Worm (Caenorhabditis elegans) whole organism, early embryonic: Measurements from ENCODE around the gene eif-2Bepsilon.

Experiments used
- B0310.2 ChIP-seq: sonication (generic microtip); optimal IDR thresholded peaks from 2 replicates; lab custom pipeline; 2016; ENCODE audit warnings: mild to moderate bottlenecking, missing genetic modification characterization, missing compliant biosample characterization
- F13C5.2 ChIP-seq: sonication (generic microtip); optimal IDR thresholded peaks from 2 replicates; lab custom pipeline; 2017; ENCODE audit warnings: mild to moderate bottlenecking, missing genetic modification characterization, inconsistent platforms, missing compliant biosample characterization
- aly-1 ChIP-seq: sonication (generic microtip); optimal IDR thresholded peaks from 2 replicates; lab custom pipeline; 2016; ENCODE audit warnings: missing genetic modification characterization, missing compliant biosample characterization
- ama-1 ChIP-seq: fragments of 150-350 bp; optimal IDR thresholded peaks from 2 replicates; lab custom pipeline; 2014
- ceh-13 ChIP-seq: fragments of 200-800 bp; sonication (Bioruptor generic); optimal IDR thresholded peaks from 2 replicates; lab custom pipeline; 2018; ENCODE audit warnings: mild to moderate bottlenecking, missing genetic modification characterization, missing compliant biosample characterization
- ceh-36 ChIP-seq: sonication (generic microtip); optimal IDR thresholded peaks from 2 replicates; lab custom pipeline; 2016; ENCODE audit warnings: missing genetic modification characterization, inconsistent platforms, missing compliant biosample characterization
- ets-7 ChIP-seq: sonication (generic microtip); optimal IDR thresholded peaks from 2 replicates; lab custom pipeline; 2016; ENCODE audit warnings: missing genotype, missing genetic modification characterization, missing compliant biosample characterization
- flt-1 ChIP-seq: fragments of 200-800 bp; sonication (Bioruptor generic); IDR thresholded peaks from 2 replicates; pipeline ENCODE4 v1.3.6; 2022; ENCODE audit warnings: missing genetic modification characterization, missing compliant biosample characterization
- hmbx-1 ChIP-seq: sonication (generic microtip); optimal IDR thresholded peaks from 2 replicates; lab custom pipeline; 2016; ENCODE audit warnings: mild to moderate bottlenecking, missing genetic modification characterization, missing compliant biosample characterization
- hmg-4 ChIP-seq: fragments of 200-800 bp; sonication (Bioruptor generic); optimal IDR thresholded peaks from 2 replicates; lab custom pipeline; 2018; ENCODE audit warnings: mild to moderate bottlenecking, missing genetic modification characterization, missing compliant biosample characterization
- hnd-1 ChIP-seq: sonication (generic microtip); optimal IDR thresholded peaks from 2 replicates; lab custom pipeline; 2016; ENCODE audit warnings: missing genetic modification characterization, missing compliant biosample characterization
- pes-1 ChIP-seq: fragments of 200-800 bp; sonication (Bioruptor generic); IDR thresholded peaks from 2 replicates; pipeline ENCODE4 v1.3.6; 2022; ENCODE audit warnings: missing genetic modification reagents, missing genetic modification characterization, missing compliant biosample characterization
- scrt-1 ChIP-seq: fragments of 200-800 bp; sonication (Bioruptor generic); IDR thresholded peaks from 2 replicates; pipeline ENCODE4 v1.3.6; 2022; ENCODE audit warnings: missing genetic modification characterization, missing compliant biosample characterization
- sea-1 ChIP-seq: fragments of 200-800 bp; sonication (Bioruptor generic); conservative IDR thresholded peaks from 2 replicates; pipeline ENCODE4 v1.3.6; 2022; ENCODE audit warnings: missing genetic modification characterization, missing compliant biosample characterization
- tbx-11 ChIP-seq: fragments of 200-800 bp; sonication (Bioruptor generic); IDR thresholded peaks from 2 replicates; pipeline ENCODE4 v1.3.6; 2022; ENCODE audit warnings: missing genetic modification characterization, missing compliant biosample characterization
- tbx-37 ChIP-seq: fragments of 200-800 bp; sonication (Bioruptor generic); conservative IDR thresholded peaks from 2 replicates; pipeline ENCODE4 v1.3.6; 2022; ENCODE audit warnings: missing genetic modification reagents, missing genetic modification characterization, missing compliant biosample characterization
- tra-4 ChIP-seq: sonication (generic microtip); optimal IDR thresholded peaks from 2 replicates; lab custom pipeline; 2017; ENCODE audit warnings: missing genetic modification characterization, missing compliant biosample characterization

Gene eif-2Bepsilon

ce11 chrII:8691344-8691960, 29.8 kb downstream of the eif-2Bepsilon start, which contains the start of gene C34C6.3:
C34C6.3 (plus strand) TSS chrII:8691910.
- no peak for TF ChIP-seq B0310.2 (tag; lab: Kevin White, UChicago)
- no peak for TF ChIP-seq F13C5.2 (tag; lab: Kevin White, UChicago)
- no peak for TF ChIP-seq ets-7
- TF ChIP-seq tra-4 (tag; lab: Kevin White, UChicago), result no peak
- no peak for TF ChIP-seq aly-1
- TF ChIP-seq tbx-37 (GFP tag; lab: Robert Waterston, UW), result no peak
- TF ChIP-seq hmbx-1 (tag; lab: Kevin White, UChicago), result no peak
- no peak for TF ChIP-seq tbx-11 (GFP tag; lab: Robert Waterston, UW)
- TF ChIP-seq ama-1, result no peak
- no peak for TF ChIP-seq flt-1

- TF ChIP-seq hmbx-1 (tag; lab: Kevin White, UChicago), result no peak
Observed at ce11 chrII:8695783-8696182, 34.1 kb downstream of the eif-2Bepsilon start, which contains the start of gene C34C6.10. C34C6.10 (minus strand) TSS chrII:8695883.

DNA sequence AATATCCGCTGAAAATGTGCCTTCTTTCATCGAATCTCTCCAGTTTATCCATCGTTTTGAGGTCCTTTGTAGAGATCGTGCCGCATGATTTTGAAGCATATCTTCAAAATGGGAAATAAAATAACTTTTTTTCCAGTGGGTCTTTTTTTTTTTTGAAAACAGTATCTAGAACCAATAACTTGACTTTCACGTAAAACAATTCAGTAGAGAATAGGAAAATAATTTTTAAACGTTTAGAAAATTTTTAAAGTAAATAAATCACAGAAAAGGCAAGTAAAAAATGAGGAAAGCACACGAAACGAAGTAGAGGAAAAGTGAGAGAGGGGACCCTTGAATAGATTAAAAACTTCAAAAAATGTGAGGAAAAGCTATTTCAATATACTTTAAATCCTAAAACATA, 37.2 kb downstream of the eif-2Bepsilon start, which contains the start of gene chdh-1:
Gene chdh-1, minus strand, starts transcription at position 101 of the 400 bp plus-strand sequence.
- TF ChIP-seq F13C5.2 (tag; lab: Kevin White, UChicago) (no peak), pes-1 (no peak), hnd-1 (no peak), ceh-13 (GFP tag; lab: Kevin White, UChicago) (no peak), tbx-37 (GFP tag; lab: Robert Waterston, UW) (no peak), tra-4 (tag; lab: Kevin White, UChicago) (no peak), scrt-1 (GFP tag; lab: Robert Waterston, UW) (no peak), B0310.2 (tag; lab: Kevin White, UChicago) (no peak), sea-1 (GFP tag; lab: Robert Waterston, UW) (no peak), ama-1 (no peak), hmbx-1 (tag; lab: Kevin White, UChicago) (no peak), ets-7 (no peak), aly-1 (no peak), flt-1 (no peak), tbx-11 (GFP tag; lab: Robert Waterston, UW) (no peak), hmg-4 (no peak)

DNA sequence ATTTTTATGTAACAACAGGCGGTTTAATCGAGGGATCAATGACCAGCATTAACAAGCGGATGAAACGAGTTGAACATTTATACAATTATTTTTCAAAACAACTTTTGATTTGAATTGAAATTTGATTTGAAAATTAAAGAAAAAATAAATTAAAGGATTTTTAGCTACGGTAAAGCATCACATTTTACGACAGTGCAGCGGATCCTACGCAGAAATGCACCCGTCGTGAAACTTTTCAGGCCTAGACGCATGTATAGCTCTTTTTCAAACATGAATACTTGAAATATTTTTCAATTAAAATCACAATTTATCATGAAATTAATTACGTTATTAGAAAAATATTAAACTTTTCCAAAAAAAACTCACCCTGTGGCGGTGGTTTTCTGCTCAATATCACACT, 39.4 kb downstream of the eif-2Bepsilon start:
- TF ChIP-seq ets-7, result no peak
- TF ChIP-seq aly-1, result no peak
- no peak for TF ChIP-seq flt-1
- no peak for TF ChIP-seq ceh-36 (tag; lab: Kevin White, UChicago)
- no peak for TF ChIP-seq tra-4 (tag; lab: Kevin White, UChicago)
- TF ChIP-seq hmg-4, result no peak
- TF ChIP-seq ama-1, result no peak
- TF ChIP-seq scrt-1 (GFP tag; lab: Robert Waterston, UW), result no peak
- no peak for TF ChIP-seq tbx-37 (GFP tag; lab: Robert Waterston, UW)
- no peak for TF ChIP-seq sea-1 (GFP tag; lab: Robert Waterston, UW)
- no peak for TF ChIP-seq B0310.2 (tag; lab: Kevin White, UChicago)
- no peak for TF ChIP-seq ceh-13 (GFP tag; lab: Kevin White, UChicago)
- no peak for TF ChIP-seq pes-1
- TF ChIP-seq hnd-1, result no peak
- no peak for TF ChIP-seq F13C5.2 (tag; lab: Kevin White, UChicago)
- no peak for TF ChIP-seq hmbx-1 (tag; lab: Kevin White, UChicago)
- no peak for TF ChIP-seq tbx-11 (GFP tag; lab: Robert Waterston, UW)

ce11 chrII:8701619-8702350, 40.1 kb downstream of the eif-2Bepsilon start, which contains the start of gene sphk-1:
sphk-1 (minus strand) TSS chrII:8701669.
- TF ChIP-seq flt-1, result no peak
- no peak for TF ChIP-seq B0310.2 (tag; lab: Kevin White, UChicago)
- no peak for TF ChIP-seq pes-1
- TF ChIP-seq scrt-1 (GFP tag; lab: Robert Waterston, UW), result no peak
- no peak for TF ChIP-seq tbx-11 (GFP tag; lab: Robert Waterston, UW)

DNA sequence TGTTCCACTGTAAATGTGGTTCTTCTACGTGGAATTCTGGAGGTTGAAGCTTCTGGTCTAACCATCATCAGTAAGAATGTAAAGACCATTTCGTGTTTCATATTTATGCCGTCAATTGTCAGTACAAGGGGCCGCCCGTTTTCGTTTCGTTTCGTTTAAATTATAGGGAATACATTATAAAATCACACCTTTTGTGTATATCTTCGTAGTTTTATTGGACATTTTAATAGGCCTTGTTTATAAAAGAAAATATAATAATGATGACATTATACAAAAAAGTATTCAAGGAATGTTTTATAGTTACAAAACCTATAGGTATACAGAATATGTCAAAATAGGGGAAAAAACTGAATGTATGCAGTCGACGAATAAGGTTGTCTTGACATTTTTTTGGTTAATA, 42.1 kb downstream of the eif-2Bepsilon start, which contains the start of gene ceh-7:
Gene ceh-7, minus strand, starts transcription at position 101 of the 400 bp plus-strand sequence.
- TF ChIP-seq tra-4 (tag; lab: Kevin White, UChicago) (no peak), scrt-1 (GFP tag; lab: Robert Waterston, UW) (no peak), pes-1 (no peak), sea-1 (GFP tag; lab: Robert Waterston, UW) (no peak), flt-1 (no peak), tbx-37 (GFP tag; lab: Robert Waterston, UW) (no peak), tbx-11 (GFP tag; lab: Robert Waterston, UW) (no peak), aly-1 (no peak), ets-7 (no peak), ama-1 (no peak), hnd-1 (no peak)

ce11 chrII:8704413-8704874, 42.8 kb downstream of the eif-2Bepsilon start, which contains the start of gene prx-5:
prx-5 (plus strand) TSS chrII:8704824.
- no peak for TF ChIP-seq B0310.2 (tag; lab: Kevin White, UChicago)
- no peak for TF ChIP-seq hnd-1
- no peak for TF ChIP-seq ama-1
- TF ChIP-seq flt-1, result no peak
- TF ChIP-seq ceh-36 (tag; lab: Kevin White, UChicago), result no peak
- TF ChIP-seq ceh-13 (GFP tag; lab: Kevin White, UChicago), result no peak
- TF ChIP-seq hmg-4, result no peak

DNA sequence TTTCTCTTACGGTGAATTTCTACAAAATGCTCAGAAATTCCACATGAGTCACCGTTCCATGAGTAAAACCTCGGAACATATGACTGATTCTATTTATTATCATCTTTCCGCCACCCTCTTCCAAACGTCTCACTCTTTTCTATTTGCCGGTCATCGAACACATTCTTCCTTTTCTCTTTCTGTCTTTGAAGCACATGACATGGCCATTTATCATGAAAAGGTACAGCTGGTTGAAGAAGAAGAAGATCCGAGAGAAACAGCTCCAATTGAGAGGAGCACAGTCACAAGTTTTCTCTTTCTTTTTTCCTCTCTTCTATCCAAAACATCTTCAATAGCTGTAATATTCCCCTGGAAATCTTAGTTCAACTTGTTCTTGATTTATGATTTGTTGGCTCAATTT, 45.4 kb downstream of the eif-2Bepsilon start, which contains the start of gene cup-16:
Gene cup-16, plus strand, starts transcription at position 132 of the 400 bp plus-strand sequence.
- TF ChIP-seq pes-1 (no peak), tbx-37 (GFP tag; lab: Robert Waterston, UW) (no peak), scrt-1 (GFP tag; lab: Robert Waterston, UW) (no peak), hnd-1 (no peak), sea-1 (GFP tag; lab: Robert Waterston, UW) (no peak), hmg-4 (no peak), tbx-11 (GFP tag; lab: Robert Waterston, UW) (no peak), ceh-36 (tag; lab: Kevin White, UChicago) (no peak), F13C5.2 (tag; lab: Kevin White, UChicago) (no peak), ceh-13 (GFP tag; lab: Kevin White, UChicago) (no peak), flt-1 (no peak), ets-7 (no peak), ama-1 (no peak), tra-4 (tag; lab: Kevin White, UChicago) (no peak), hmbx-1 (tag; lab: Kevin White, UChicago) (no peak), B0310.2 (tag; lab: Kevin White, UChicago) (no peak)
